Fruit fly (Drosophila melanogaster) whole organism, pupa: ENCODE results near the gene CG10959.

Source experiments
- CG10348 ChIP-seq: fragments of 200-800 bp; sonication (Bioruptor generic); IDR thresholded peaks from 2 replicates; pipeline ENCODE4 v1.3.6; 2022; ENCODE audit warnings: missing biosample characterization, missing genetic modification characterization
- CG34367 ChIP-seq: fragments of 200-800 bp; sonication (Bioruptor generic); optimal IDR thresholded peaks from 2 replicates; lab custom pipeline; 2018; ENCODE audit warnings: missing biosample characterization, mild to moderate bottlenecking, missing genetic modification characterization
- CG4496 ChIP-seq: fragments of 200-800 bp; sonication (Bioruptor generic); IDR thresholded peaks from 3 replicates; pipeline ENCODE4 v1.3.6; 2022; ENCODE audit warnings: missing biosample characterization, missing genetic modification characterization

DNA sequence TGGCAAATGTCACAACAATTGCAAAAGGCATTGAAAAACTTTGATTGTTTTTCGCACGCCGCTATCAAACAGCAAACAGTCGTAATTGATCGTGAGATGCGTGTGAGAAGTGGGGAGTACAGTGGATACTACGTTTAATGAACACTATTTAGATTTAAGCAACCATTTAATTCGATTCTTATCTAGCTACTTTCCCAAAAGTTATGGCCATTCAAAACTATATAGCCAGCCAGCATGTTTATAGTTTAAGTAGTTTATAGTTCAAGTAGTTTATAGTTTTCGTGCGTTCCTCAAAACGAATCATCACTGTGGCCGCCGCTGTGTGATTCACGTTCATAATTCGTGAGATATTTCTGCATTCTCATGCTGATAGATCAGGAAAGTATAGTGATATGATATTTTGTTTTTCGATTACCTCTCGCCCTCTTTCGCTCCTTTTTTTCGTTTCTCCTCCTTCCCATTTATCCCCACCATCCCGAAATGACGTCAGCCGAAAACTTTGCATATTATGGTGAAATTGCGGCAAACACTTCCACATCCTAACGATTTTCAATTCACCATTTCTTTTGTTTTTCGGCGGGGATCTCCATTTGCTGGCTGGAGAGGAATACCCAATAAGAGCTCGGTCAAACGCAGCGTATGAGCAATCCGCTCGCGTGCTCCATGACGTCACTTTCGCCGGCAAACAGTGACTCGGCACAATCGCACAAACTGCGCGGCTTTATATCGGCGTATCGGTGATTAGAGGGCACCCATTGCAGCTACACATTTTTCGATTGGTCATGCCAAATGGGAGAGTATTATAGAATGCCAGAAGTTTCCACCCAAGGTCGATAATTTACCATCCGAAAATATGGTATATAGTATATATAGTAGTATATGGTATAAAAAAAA, 35.0 kb upstream of the CG10959 start:
- TF ChIP-seq CG4496 (GFP tag; lab: Robert Waterston, UW) (no peak), CG10348 (no peak), CG34367 (tag; lab: Kevin White, UChicago) (no peak)
